Fruit fly (Drosophila melanogaster) whole organism, prepupa: ENCODE results near the gene Cul6.
A peak's percentile ranks its signal among the peaks of the same experiment; 100 is the strongest.

Source experiments
- Blimp-1 ChIP-seq: fragments of 200-800 bp; sonication (Bioruptor generic); optimal IDR thresholded peaks from 3 replicates; lab custom pipeline; 2017; ENCODE audit warnings: missing biosample characterization, missing genetic modification characterization, mild to moderate bottlenecking, moderate library complexity, missing genetic modification reagents
- CG10631 ChIP-seq: fragments of 200-800 bp; sonication (Bioruptor generic); optimal IDR thresholded peaks from 2 replicates; lab custom pipeline; 2016; ENCODE audit warnings: missing biosample characterization, missing genetic modification characterization
- CG11294 ChIP-seq: fragments of 200-800 bp; sonication (Bioruptor generic); IDR thresholded peaks from 2 replicates; pipeline ENCODE4 v1.3.6; 2022; ENCODE audit warnings: missing biosample characterization, missing genetic modification characterization
- CG11762 ChIP-seq: fragments of 200-800 bp; sonication (Bioruptor generic); optimal IDR thresholded peaks from 3 replicates; lab custom pipeline; 2016; ENCODE audit warnings: missing biosample characterization, missing genetic modification characterization; ENCODE audit not compliant: insufficient read depth
- CG15336 ChIP-seq: fragments of 200-800 bp; sonication (Bioruptor generic); IDR thresholded peaks from 2 replicates; pipeline ENCODE4 v1.3.6; 2022; ENCODE audit warnings: missing biosample characterization, missing genetic modification characterization
- CG1621 ChIP-seq: fragments of 200-800 bp; sonication (Bioruptor generic); optimal IDR thresholded peaks from 3 replicates; lab custom pipeline; 2018; ENCODE audit warnings: missing biosample characterization, mild to moderate bottlenecking, missing genetic modification characterization
- CG16779 ChIP-seq: fragments of 200-800 bp; sonication (Bioruptor generic); optimal IDR thresholded peaks from 3 replicates; lab custom pipeline; 2017; ENCODE audit warnings: missing biosample characterization, mild to moderate bottlenecking, missing genetic modification characterization
- CG3919 ChIP-seq: fragments of 200-800 bp; sonication (Bioruptor generic); optimal IDR thresholded peaks from 3 replicates; lab custom pipeline; 2016; ENCODE audit warnings: missing biosample characterization, missing genetic modification characterization
- CG4318 ChIP-seq: fragments of 200-800 bp; sonication (Bioruptor generic); optimal IDR thresholded peaks from 3 replicates; lab custom pipeline; 2017; ENCODE audit warnings: missing biosample characterization, mild to moderate bottlenecking, missing genetic modification characterization
- CG6163 ChIP-seq: fragments of 200-800 bp; sonication (Bioruptor generic); IDR thresholded peaks from 3 replicates; pipeline ENCODE4 v1.3.6; 2022; ENCODE audit warnings: missing biosample characterization, missing genetic modification characterization
- CG6276 ChIP-seq: fragments of 200-800 bp; sonication (Bioruptor generic); optimal IDR thresholded peaks from 2 replicates; lab custom pipeline; 2017; ENCODE audit warnings: missing biosample characterization, mild to moderate bottlenecking, missing genetic modification characterization
- CG7368 ChIP-seq: fragments of 200-800 bp; sonication (Bioruptor generic); optimal IDR thresholded peaks from 3 replicates; lab custom pipeline; 2016; ENCODE audit warnings: missing biosample characterization, missing genetic modification characterization
- CG8119 ChIP-seq: fragments of 200-800 bp; sonication (Bioruptor generic); IDR thresholded peaks from 3 replicates; pipeline ENCODE4 v1.3.6; 2022; ENCODE audit warnings: missing biosample characterization, missing genetic modification characterization
- CG8319 ChIP-seq: fragments of 200-800 bp; sonication (Bioruptor generic); optimal IDR thresholded peaks from 3 replicates; lab custom pipeline; 2016; ENCODE audit warnings: missing biosample characterization, missing genetic modification characterization
- CG8632 ChIP-seq: fragments of 200-800 bp; sonication (Bioruptor generic); optimal IDR thresholded peaks from 3 replicates; lab custom pipeline; 2016; ENCODE audit warnings: missing biosample characterization, missing genetic modification characterization
- Eip75B ChIP-seq: fragments of 200-800 bp; sonication (Bioruptor generic); optimal IDR thresholded peaks from 3 replicates; lab custom pipeline; 2016; ENCODE audit warnings: missing biosample characterization, missing genetic modification characterization
- Eip78C ChIP-seq: fragments of 200-800 bp; sonication (Bioruptor generic); peaks from one replicate; lab custom pipeline; 2016; ENCODE audit warnings: missing biosample characterization, missing genetic modification characterization
- Ets21C ChIP-seq: fragments of 200-800 bp; sonication (Bioruptor generic); optimal IDR thresholded peaks from 3 replicates; lab custom pipeline; 2016; ENCODE audit warnings: missing biosample characterization, missing genetic modification characterization
- Ets96B ChIP-seq: fragments of 200-800 bp; optimal IDR thresholded peaks from 2 replicates; lab custom pipeline; 2019; ENCODE audit warnings: missing biosample characterization, mild to moderate bottlenecking, missing genetic modification characterization, moderate library complexity
- Gug ChIP-seq: fragments of 200-800 bp; sonication (Bioruptor generic); IDR thresholded peaks from 2 replicates; pipeline ENCODE4 v1.3.6; 2022; ENCODE audit warnings: missing biosample characterization, missing genetic modification characterization
- Hr39 ChIP-seq: fragments of 200-800 bp; sonication (Bioruptor generic); optimal IDR thresholded peaks from 2 replicates; lab custom pipeline; 2016; ENCODE audit warnings: missing biosample characterization, missing genetic modification characterization
- Lpt ChIP-seq: fragments of 200-800 bp; sonication (Bioruptor generic); optimal IDR thresholded peaks from 3 replicates; lab custom pipeline; 2016; ENCODE audit warnings: missing biosample characterization, missing genetic modification characterization
- Met ChIP-seq: fragments of 200-800 bp; sonication (Bioruptor generic); optimal IDR thresholded peaks from 3 replicates; lab custom pipeline; 2016; ENCODE audit warnings: missing biosample characterization, missing genetic modification characterization
- OdsH ChIP-seq: fragments of 200-800 bp; sonication (Bioruptor generic); optimal IDR thresholded peaks from 3 replicates; lab custom pipeline; 2016; ENCODE audit warnings: missing biosample characterization, missing genetic modification characterization
- Smox ChIP-seq: fragments of 200-800 bp; sonication (Bioruptor generic); optimal IDR thresholded peaks from 3 replicates; lab custom pipeline; 2016; ENCODE audit warnings: missing biosample characterization, missing genetic modification characterization
- Sox102F ChIP-seq: fragments of 200-800 bp; sonication (Bioruptor generic); optimal IDR thresholded peaks from 2 replicates; lab custom pipeline; 2016; ENCODE audit warnings: missing biosample characterization, mild to moderate bottlenecking, missing genetic modification characterization
- Sox15 ChIP-seq: fragments of 200-800 bp; sonication (Bioruptor generic); optimal IDR thresholded peaks from 3 replicates; lab custom pipeline; 2016; ENCODE audit warnings: missing biosample characterization, missing genetic modification characterization
- achi ChIP-seq: fragments of 200-800 bp; sonication (Bioruptor generic); optimal IDR thresholded peaks from 3 replicates; lab custom pipeline; 2016; ENCODE audit warnings: missing biosample characterization, missing genetic modification characterization
- acj6 ChIP-seq: fragments of 200-800 bp; sonication (Bioruptor generic); optimal IDR thresholded peaks from 3 replicates; lab custom pipeline; 2016; ENCODE audit warnings: missing biosample characterization, missing genetic modification characterization
- cyc ChIP-seq: fragments of 200-800 bp; sonication (Bioruptor generic); optimal IDR thresholded peaks from 3 replicates; lab custom pipeline; 2016; ENCODE audit warnings: missing biosample characterization, missing genetic modification characterization
- dac ChIP-seq: fragments of 200-800 bp; sonication (Bioruptor generic); optimal IDR thresholded peaks from 2 replicates; lab custom pipeline; 2017; ENCODE audit warnings: missing biosample characterization, mild to moderate bottlenecking, missing genetic modification characterization
- dsx ChIP-seq: fragments of 200-800 bp; optimal IDR thresholded peaks from 3 replicates; lab custom pipeline; 2019; ENCODE audit warnings: missing biosample characterization, mild to moderate bottlenecking, missing genetic modification characterization, moderate library complexity; ENCODE audit not compliant: poor library complexity, severe bottlenecking
- eg ChIP-seq: fragments of 200-800 bp; sonication (Bioruptor generic); IDR thresholded peaks from 3 replicates; pipeline ENCODE4 v1.3.6; 2022; ENCODE audit warnings: missing biosample characterization, missing genetic modification characterization
- net ChIP-seq: fragments of 200-800 bp; sonication (Bioruptor generic); optimal IDR thresholded peaks from 3 replicates; lab custom pipeline; 2016; ENCODE audit warnings: missing biosample characterization, missing genetic modification characterization
- pdm3 ChIP-seq: fragments of 200-800 bp; sonication (Bioruptor generic); optimal IDR thresholded peaks from 3 replicates; lab custom pipeline; 2016; ENCODE audit warnings: missing biosample characterization, missing genetic modification characterization
- ss ChIP-seq, 2 experiments: fragments of 200-800 bp; sonication (Bioruptor generic); optimal IDR thresholded peaks; 2 replicates in 1 of 2; 3 replicates in 1 of 2; lab custom pipeline; 2017 to 2018; ENCODE audit warnings: mild to moderate bottlenecking in 2 of 2, missing biosample characterization in 2 of 2, missing genetic modification characterization in 2 of 2, moderate library complexity in 1 of 2
- topi ChIP-seq: fragments of 200-800 bp; sonication (Bioruptor generic); optimal IDR thresholded peaks from 3 replicates; lab custom pipeline; 2016; ENCODE audit warnings: missing biosample characterization, missing genetic modification characterization

Cul6 gene

DNA sequence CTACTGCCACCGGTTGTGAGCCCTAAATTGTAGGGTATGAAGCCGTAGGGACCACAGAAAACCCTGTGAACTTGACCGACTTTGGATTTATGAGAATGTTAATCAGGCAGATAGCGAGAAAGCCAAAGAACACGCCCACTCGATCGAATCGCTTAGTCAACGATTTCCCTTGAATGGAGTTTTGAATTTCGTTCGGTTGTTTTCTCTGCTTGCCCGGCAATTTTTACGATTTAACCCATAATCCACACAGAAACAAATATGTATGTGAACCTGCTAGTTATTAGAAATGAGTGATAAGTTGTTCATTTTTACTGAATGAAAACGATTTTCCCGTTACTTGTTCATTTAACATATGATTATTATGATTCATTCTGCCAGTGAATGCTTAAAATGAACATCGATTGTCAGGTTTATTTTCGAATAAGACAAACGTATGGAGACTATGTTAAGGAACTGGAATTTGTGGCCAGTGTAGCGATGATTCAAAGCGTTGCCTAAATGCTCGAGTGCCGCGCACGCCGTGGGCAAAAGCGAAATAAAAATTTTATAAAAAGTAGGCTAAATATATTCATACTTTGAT lies 18.7 kb upstream of the Cul6 start (continued):
- peak; percentile 22 for TF ChIP-seq Ets96B (tag; lab: Kevin White, UChicago)
- TF ChIP-seq CG15336 = no peak
- TF ChIP-seq Sox102F = no peak
- no peak for TF ChIP-seq CG16779 (tag; lab: Kevin White, UChicago)
- TF ChIP-seq CG4318 (GFP tag; lab: Kevin White, UChicago) = no peak
- TF ChIP-seq net (GFP tag; lab: Kevin White, UChicago) = no peak
- peak; percentile 23 for TF ChIP-seq pdm3 (GFP tag; lab: Kevin White, UChicago)

DNA sequence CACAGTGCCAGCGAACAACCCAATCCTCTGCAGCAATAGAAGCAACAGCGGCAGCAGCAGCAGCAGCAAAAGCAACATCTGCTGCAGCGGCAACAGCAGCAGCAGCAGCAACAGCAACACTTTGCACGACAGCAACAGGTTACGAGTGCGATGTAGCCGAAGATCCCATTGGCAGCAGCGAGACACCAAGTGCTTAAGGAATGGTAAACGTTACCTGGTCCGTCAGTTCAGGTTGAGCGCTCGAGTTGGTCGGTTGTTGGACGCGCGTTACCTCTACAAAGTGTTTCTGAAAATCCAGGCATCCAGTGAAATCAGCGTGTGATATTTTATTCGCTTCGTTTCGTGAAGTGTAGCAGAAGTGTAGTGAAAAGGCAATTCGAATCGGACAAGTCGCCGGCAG lies 17.3 kb upstream of the Cul6 start, which contains the start of gene CG17672:
TSS of gene CG17672 (plus strand) at position 223 of the 400 bp plus-strand sequence.
- TF ChIP-seq CG8119 = peak; percentile 29; the same call in 1 of the 3 replicates
- peak in 1 of 2 experiments; percentile 40 for TF ChIP-seq ss (GFP tag; optimal IDR thresholded peaks at IDR 0.05; lab: Kevin White, UChicago)
- TF ChIP-seq CG1621 = peak; percentile 60
- TF ChIP-seq net (GFP tag; lab: Kevin White, UChicago) = peak; percentile 2
- TF ChIP-seq CG6163 (GFP tag; lab: Robert Waterston, UW) = peak; percentile 54; the same call in 1 of the 3 replicates
- TF ChIP-seq CG15336 = peak; percentile 61; the same call in 1 of the 2 replicates
- TF ChIP-seq cyc (GFP tag; lab: Kevin White, UChicago) = no peak
- TF ChIP-seq CG8632 = no peak
- TF ChIP-seq Sox15 (GFP tag; lab: Kevin White, UChicago) = no peak
- TF ChIP-seq eg (GFP tag; lab: Robert Waterston, UW) = 0 out of 3 replicates have a peak, but pooled peaks have one; percentile 59
- TF ChIP-seq CG4318 (GFP tag; lab: Kevin White, UChicago) = no peak
- no peak for TF ChIP-seq OdsH
- TF ChIP-seq CG11762 (GFP tag; lab: Kevin White, UChicago) = no peak
- no peak for TF ChIP-seq CG6276 (GFP tag; lab: Kevin White, UChicago)
- TF ChIP-seq dac (GFP tag; lab: Kevin White, UChicago) = no peak
- TF ChIP-seq CG8319 (GFP tag; lab: Kevin White, UChicago) = no peak
- no peak for TF ChIP-seq CG7368
- peak; percentile 6 for TF ChIP-seq Eip75B
- peak; percentile 42 for TF ChIP-seq dsx (GFP tag; lab: Kevin White, UChicago)
- no peak for TF ChIP-seq achi
- no peak for TF ChIP-seq Hr39 (GFP tag; lab: Kevin White, UChicago)
- no peak for TF ChIP-seq Ets21C (GFP tag; lab: Kevin White, UChicago)
- peak; percentile 9 for TF ChIP-seq CG16779 (tag; lab: Kevin White, UChicago)
- TF ChIP-seq CG11294 (GFP tag; lab: Robert Waterston, UW) = no peak
- TF ChIP-seq Eip78C (GFP tag; lab: Kevin White, UChicago) = peak; percentile 49
- no peak for TF ChIP-seq Gug (GFP tag; lab: Robert Waterston, UW)
- peak; percentile 2 for TF ChIP-seq Lpt (GFP tag; lab: Kevin White, UChicago)
- TF ChIP-seq Met (GFP tag; lab: Kevin White, UChicago) = peak; percentile 22
- TF ChIP-seq topi (GFP tag; lab: Kevin White, UChicago) = peak; percentile 6
- TF ChIP-seq Ets96B (tag; lab: Kevin White, UChicago) = no peak
- TF ChIP-seq Sox102F = peak; percentile 17
- peak; percentile 79 for TF ChIP-seq CG3919 (GFP tag; lab: Kevin White, UChicago)

DNA sequence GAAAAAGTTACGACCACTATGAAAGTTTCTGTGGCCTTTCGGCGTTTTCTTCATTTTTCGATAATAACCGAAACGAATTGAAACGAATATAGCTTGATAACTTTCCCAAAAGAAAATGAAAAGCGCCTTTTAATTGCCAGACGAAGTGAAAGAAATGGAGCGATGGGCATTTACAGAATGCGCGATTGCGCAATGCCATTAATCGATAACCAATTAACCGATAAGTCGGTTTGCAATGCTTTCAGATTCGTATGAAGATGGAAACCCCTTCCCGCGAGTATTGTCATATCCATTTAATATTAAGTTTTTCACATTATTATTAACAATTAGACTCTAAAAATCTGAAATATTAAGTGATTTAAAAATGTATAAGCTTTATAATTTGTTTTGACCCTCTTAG lies 15.8 kb upstream of the Cul6 start:
- TF ChIP-seq Eip78C (GFP tag; lab: Kevin White, UChicago) (no peak), net (GFP tag; lab: Kevin White, UChicago) (no peak), CG10631 (GFP tag; lab: Kevin White, UChicago) (no peak), acj6 (no peak)

dm6 chr3L:13026872-13027271 lies 15.4 kb upstream of the Cul6 start:
- peak; percentile 85 for TF ChIP-seq Blimp-1 (GFP tag; lab: Kevin White, UChicago)
- no peak for TF ChIP-seq CG16779 (tag; lab: Kevin White, UChicago)
- no peak for TF ChIP-seq Smox (GFP tag; lab: Kevin White, UChicago)
